Fruit fly (Drosophila melanogaster) whole organism, embryonic: ENCODE measurements around the gene SmydA-2.

Experiments used
- Ada2b ChIP-seq: fragments of 200-800 bp; sonication (Bioruptor generic); IDR thresholded peaks from 2 replicates; pipeline ENCODE4 v1.3.6; 2022; ENCODE audit warnings: missing biosample characterization, missing genetic modification characterization
- Atf-2 ChIP-seq: fragments of 200-800 bp; sonication (Bioruptor generic); optimal IDR thresholded peaks from 2 replicates; lab custom pipeline; 2016; ENCODE audit warnings: missing biosample characterization, missing genetic modification characterization
- B-H2 ChIP-seq: fragments of 200-800 bp; sonication (Bioruptor generic); optimal IDR thresholded peaks from 2 replicates; lab custom pipeline; 2018; ENCODE audit warnings: missing biosample characterization, mild to moderate bottlenecking, missing genetic modification characterization
- CG10543 ChIP-seq: fragments of 200-800 bp; sonication (Bioruptor generic); optimal IDR thresholded peaks from 3 replicates; lab custom pipeline; 2017; ENCODE audit warnings: missing biosample characterization, mild to moderate bottlenecking, missing genetic modification characterization, moderate library complexity
- CG12071 ChIP-seq: fragments of 200-800 bp; sonication (Bioruptor generic); optimal IDR thresholded peaks from 3 replicates; lab custom pipeline; 2018; ENCODE audit warnings: missing biosample characterization, mild to moderate bottlenecking, missing genetic modification characterization
- CG13287 ChIP-seq: fragments of 200-800 bp; sonication (Bioruptor generic); IDR thresholded peaks from 2 replicates; pipeline ENCODE4 v1.3.6; 2022; ENCODE audit warnings: missing biosample characterization, missing genetic modification characterization; ENCODE audit not compliant: partially characterized antibody
- CG13296 ChIP-seq: fragments of 200-800 bp; sonication (Bioruptor generic); optimal IDR thresholded peaks from 3 replicates; lab custom pipeline; 2018; ENCODE audit warnings: missing biosample characterization, mild to moderate bottlenecking, missing genetic modification characterization
- CG2116 ChIP-seq: fragments of 200-800 bp; sonication (Bioruptor generic); optimal IDR thresholded peaks from 3 replicates; lab custom pipeline; 2018; ENCODE audit warnings: missing biosample characterization, mild to moderate bottlenecking, missing genetic modification characterization
- CG2199 ChIP-seq: fragments of 200-800 bp; sonication (Bioruptor generic); IDR thresholded peaks from 3 replicates; pipeline ENCODE4 v1.3.6; 2022; ENCODE audit warnings: missing biosample characterization, missing genetic modification characterization
- CG32767 ChIP-seq: fragments of 200-800 bp; sonication (Bioruptor generic); IDR thresholded peaks from 2 replicates; pipeline ENCODE4 v1.3.6; 2022; ENCODE audit warnings: missing biosample characterization, missing genetic modification characterization
- CG32772 ChIP-seq: fragments of 200-800 bp; sonication (Bioruptor generic); IDR thresholded peaks from 2 replicates; pipeline ENCODE4 v1.3.6; 2022; ENCODE audit warnings: missing biosample characterization, missing genetic modification characterization
- CG3838 ChIP-seq: fragments of 200-800 bp; sonication (Bioruptor generic); optimal IDR thresholded peaks from 3 replicates; lab custom pipeline; 2016; ENCODE audit warnings: missing biosample characterization, missing genetic modification characterization
- CG4404 ChIP-seq: fragments of 200-800 bp; sonication (Bioruptor generic); IDR thresholded peaks from 2 replicates; pipeline ENCODE4 v1.3.6; 2022; ENCODE audit warnings: missing biosample characterization, missing genetic modification characterization
- CG4730 ChIP-seq: fragments of 200-800 bp; sonication (Bioruptor generic); IDR thresholded peaks from 2 replicates; pipeline ENCODE4 v1.3.6; 2022; ENCODE audit warnings: missing biosample characterization, missing genetic modification characterization
- CG7357 ChIP-seq: fragments of 200-800 bp; sonication (Bioruptor generic); IDR thresholded peaks from 3 replicates; pipeline ENCODE4 v1.3.6; 2022; ENCODE audit warnings: missing biosample characterization, missing genetic modification characterization
- CG7745 ChIP-seq: fragments of 200-800 bp; sonication (Bioruptor generic); optimal IDR thresholded peaks from 2 replicates; lab custom pipeline; 2018; ENCODE audit warnings: missing biosample characterization, mild to moderate bottlenecking, missing genetic modification characterization, moderate library complexity
- CG7987 ChIP-seq: fragments of 200-800 bp; sonication (Bioruptor generic); optimal IDR thresholded peaks from 2 replicates; lab custom pipeline; 2018; ENCODE audit warnings: missing biosample characterization, mild to moderate bottlenecking, missing genetic modification characterization, moderate library complexity
- CG9932 ChIP-seq: fragments of 200-800 bp; sonication (Bioruptor generic); IDR thresholded peaks from 2 replicates; pipeline ENCODE4 v1.3.6; 2022; ENCODE audit warnings: missing biosample characterization, missing genetic modification characterization
- CHES-1-like ChIP-seq: fragments of 200-800 bp; sonication (Bioruptor generic); optimal IDR thresholded peaks from 2 replicates; lab custom pipeline; 2016; ENCODE audit warnings: missing biosample characterization, missing genetic modification characterization
- Drgx ChIP-seq: fragments of 200-800 bp; sonication (Bioruptor generic); IDR thresholded peaks from 2 replicates; pipeline ENCODE4 v1.3.6; 2022; ENCODE audit warnings: missing biosample characterization, missing genetic modification characterization
- Eip74EF ChIP-seq, 2 experiments: fragments of 200-800 bp in 1 of 2; fragments of >200 bp in 1 of 2; sonication (Bioruptor generic) in 1 of 2; optimal IDR thresholded peaks; 2 replicates each; lab custom pipeline; 2017 to 2019; ENCODE audit warnings: missing biosample characterization in 2 of 2, missing genetic modification characterization in 2 of 2, mild to moderate bottlenecking in 1 of 2, moderate library complexity in 1 of 2
- Ets65A ChIP-seq: fragments of 200-800 bp; sonication (Bioruptor generic); peaks from one replicate; lab custom pipeline; 2016; ENCODE audit warnings: missing biosample characterization, missing genetic modification characterization
- GATAe ChIP-seq: fragments of 200-800 bp; sonication (Bioruptor generic); conservative IDR thresholded peaks from 2 replicates; pipeline ENCODE4 v1.3.6; 2022; ENCODE audit warnings: missing biosample characterization, missing genetic modification characterization
- Meics ChIP-seq: fragments of 200-800 bp; sonication (Bioruptor generic); optimal IDR thresholded peaks from 2 replicates; lab custom pipeline; 2017; ENCODE audit warnings: missing biosample characterization, mild to moderate bottlenecking, missing genetic modification characterization
- Opbp ChIP-seq: fragments of 200-800 bp; sonication (Bioruptor generic); IDR thresholded peaks from 3 replicates; pipeline ENCODE4 v1.3.6; 2022; ENCODE audit warnings: missing biosample characterization, missing genetic modification characterization; ENCODE audit not compliant: partially characterized antibody
- PHDP ChIP-seq: fragments of 200-800 bp; sonication (Bioruptor generic); optimal IDR thresholded peaks from 3 replicates; lab custom pipeline; 2018; ENCODE audit warnings: missing biosample characterization, mild to moderate bottlenecking, missing genetic modification characterization, moderate library complexity
- Pdp1 ChIP-seq, 2 experiments: fragments of 200-800 bp; sonication (Bioruptor generic); optimal IDR thresholded peaks; 3 replicates each; lab custom pipeline; 2016; ENCODE audit warnings: missing biosample characterization in 2 of 2, missing genetic modification characterization in 2 of 2, mild to moderate bottlenecking in 1 of 2, moderate library complexity in 1 of 2
- Sin3A ChIP-seq: fragments of >200 bp; optimal IDR thresholded peaks from 2 replicates; lab custom pipeline; 2018
- Tbp ChIP-seq: fragments of >200 bp; optimal IDR thresholded peaks from 2 replicates; lab custom pipeline; 2018; ENCODE audit warnings: missing biosample characterization, missing genetic modification characterization
- ash1 ChIP-seq: fragments of 200-800 bp; sonication (Bioruptor generic); optimal IDR thresholded peaks from 2 replicates; lab custom pipeline; 2018; ENCODE audit warnings: missing biosample characterization, mild to moderate bottlenecking, missing genetic modification characterization
- az2 ChIP-seq: fragments of 200-800 bp; sonication (Bioruptor generic); optimal IDR thresholded peaks from 3 replicates; lab custom pipeline; 2016; ENCODE audit warnings: missing biosample characterization, missing genetic modification characterization
- ci ChIP-seq: fragments of 200-800 bp; sonication (Bioruptor generic); IDR thresholded peaks from 3 replicates; pipeline ENCODE4 v1.3.6; 2022; ENCODE audit warnings: missing biosample characterization, missing genetic modification characterization
- crp ChIP-seq, 2 experiments: fragments of 200-800 bp; sonication (Bioruptor generic); optimal IDR thresholded peaks; 2 replicates in 1 of 2; 3 replicates in 1 of 2; lab custom pipeline; 2017; ENCODE audit warnings: missing biosample characterization in 2 of 2, missing genetic modification characterization in 2 of 2, mild to moderate bottlenecking in 1 of 2, moderate library complexity in 1 of 2
- dati ChIP-seq: fragments of 200-800 bp; sonication (Bioruptor generic); IDR thresholded peaks from 2 replicates; pipeline ENCODE4 v1.3.6; 2022; ENCODE audit warnings: missing biosample characterization, missing genetic modification characterization
- dpn ChIP-seq, 2 experiments: fragments of 200-800 bp; sonication (Bioruptor generic); optimal IDR thresholded peaks; 3 replicates each; lab custom pipeline; 2016; ENCODE audit warnings: missing biosample characterization in 2 of 2, missing genetic modification characterization in 2 of 2
- fd64A ChIP-seq: fragments of 200-800 bp; sonication (Bioruptor generic); optimal IDR thresholded peaks from 3 replicates; lab custom pipeline; 2018; ENCODE audit warnings: missing biosample characterization, mild to moderate bottlenecking, missing genetic modification characterization
- gce ChIP-seq: fragments of 200-800 bp; sonication (Bioruptor generic); IDR thresholded peaks from 3 replicates; pipeline ENCODE4 v1.3.6; 2022; ENCODE audit warnings: missing biosample characterization, missing genetic modification characterization
- gsb ChIP-seq: fragments of 200-800 bp; sonication (Bioruptor generic); IDR thresholded peaks from 2 replicates; pipeline ENCODE4 v1.3.6; 2022; ENCODE audit warnings: missing biosample characterization, missing genetic modification characterization
- ham ChIP-seq: fragments of 200-800 bp; sonication (Bioruptor generic); IDR thresholded peaks from 2 replicates; pipeline ENCODE4 v1.3.6; 2022; ENCODE audit warnings: missing biosample characterization, missing genetic modification characterization
- ken ChIP-seq: fragments of 200-800 bp; sonication (Bioruptor generic); IDR thresholded peaks from 3 replicates; pipeline ENCODE4 v1.3.6; 2022; ENCODE audit warnings: missing biosample characterization, missing genetic modification characterization
- lab ChIP-seq: fragments of 200-800 bp; sonication (Bioruptor generic); optimal IDR thresholded peaks from 3 replicates; lab custom pipeline; 2017; ENCODE audit warnings: missing biosample characterization, missing genetic modification characterization, mild to moderate bottlenecking, moderate library complexity, missing genetic modification reagents
- nau ChIP-seq: fragments of 200-800 bp; sonication (Bioruptor generic); optimal IDR thresholded peaks from 3 replicates; lab custom pipeline; 2017; ENCODE audit warnings: missing biosample characterization, mild to moderate bottlenecking, missing genetic modification characterization, missing genetic modification reagents
- p53 ChIP-seq: fragments of 200-800 bp; sonication (Bioruptor generic); optimal IDR thresholded peaks from 2 replicates; lab custom pipeline; 2016; ENCODE audit warnings: missing biosample characterization, missing genetic modification characterization
- peb ChIP-seq: fragments of 200-800 bp; sonication (Bioruptor generic); IDR thresholded peaks from 2 replicates; pipeline ENCODE4 v1.3.6; 2022; ENCODE audit warnings: missing biosample characterization, missing genetic modification characterization
- phol ChIP-seq: fragments of 200-800 bp; sonication (Bioruptor generic); optimal IDR thresholded peaks from 3 replicates; lab custom pipeline; 2018; ENCODE audit warnings: missing biosample characterization, mild to moderate bottlenecking, missing genetic modification characterization, moderate library complexity
- prd ChIP-seq, 3 experiments: fragments of >200 bp in 2 of 3; fragments of 200-800 bp in 1 of 3; sonication (Bioruptor generic) in 1 of 3; optimal IDR thresholded peaks in 2 of 3; IDR thresholded peaks in 1 of 3; 2 replicates in 2 of 3; 3 replicates in 1 of 3; pipeline versions ENCODE4 v1.3.6 to Lab custom; 2017 to 2022; ENCODE audit warnings: missing biosample characterization in 1 of 3, missing genetic modification characterization in 1 of 3
- rib ChIP-seq: fragments of 200-800 bp; sonication (Bioruptor generic); IDR thresholded peaks from 2 replicates; pipeline ENCODE4 v1.3.6; 2022; ENCODE audit warnings: missing biosample characterization, missing genetic modification characterization
- stc ChIP-seq: fragments of 200-800 bp; sonication (Bioruptor generic); IDR thresholded peaks from 2 replicates; pipeline ENCODE4 v1.3.6; 2022; ENCODE audit warnings: missing biosample characterization, missing genetic modification characterization
- tgo ChIP-seq: fragments of 200-800 bp; sonication (Bioruptor generic); IDR thresholded peaks from 3 replicates; pipeline ENCODE4 v1.3.6; 2022; ENCODE audit warnings: missing biosample characterization, missing genetic modification characterization
- tin ChIP-seq: fragments of 200-800 bp; sonication (Bioruptor generic); optimal IDR thresholded peaks from 3 replicates; lab custom pipeline; 2016; ENCODE audit warnings: missing biosample characterization, missing genetic modification characterization
- trem ChIP-seq: fragments of 200-800 bp; optimal IDR thresholded peaks from 3 replicates; lab custom pipeline; 2019; ENCODE audit warnings: missing biosample characterization, mild to moderate bottlenecking, missing genetic modification characterization, moderate library complexity
- vvl ChIP-seq: fragments of 200-800 bp; sonication (Bioruptor generic); IDR thresholded peaks from 2 replicates; pipeline ENCODE4 v1.3.6; 2022; ENCODE audit warnings: missing biosample characterization, missing genetic modification characterization

The SmydA-2 gene

dm6 chr3L:19018440-19018839 lies 15.4 kb upstream of the SmydA-2 start (continued):
- TF ChIP-seq Sin3A (lab: Kevin White, UChicago) (no peak), az2 (GFP tag; lab: Kevin White, UChicago) (no peak), CG12071 (no peak), CG10543 (GFP tag; lab: Kevin White, UChicago) (peak; percentile 15), phol (tag; lab: Kevin White, UChicago) (no peak), peb (GFP tag; lab: Robert Waterston, UW) (no peak), stc (GFP tag; lab: Robert Waterston, UW) (no peak), dati (GFP tag; lab: Robert Waterston, UW) (no peak), CG2116 (GFP tag; lab: Kevin White, UChicago) (no peak), lab (no peak), rib (GFP tag; lab: Robert Waterston, UW) (peak; percentile 42; the same call in 1 of the 2 replicates), ham (GFP tag; lab: Robert Waterston, UW) (no peak), gce (no peak), Ada2b (no peak), Atf-2 (GFP tag; lab: Kevin White, UChicago) (no peak), Meics (GFP tag; lab: Kevin White, UChicago) (no peak), ken (GFP tag; lab: Robert Waterston, UW) (no peak), nau (no peak), Pdp1 (GFP tag; optimal IDR thresholded peaks at IDR 0.05; lab: Kevin White, UChicago) (peak in 1 of 2 experiments; percentile 96), gsb (GFP tag; lab: Robert Waterston, UW) (no peak), CG32767 (GFP tag; lab: Robert Waterston, UW) (no peak), Ets65A (GFP tag; lab: Kevin White, UChicago) (peak; percentile 69), Drgx (GFP tag; lab: Robert Waterston, UW) (no peak), CG13287 (GFP tag; lab: Robert Waterston, UW) (no peak), trem (no peak), ash1 (GFP tag; lab: Kevin White, UChicago) (no peak), CHES-1-like (no peak), tgo (GFP tag; lab: Robert Waterston, UW) (0 out of 3 replicates have a peak, but pooled peaks have one; percentile 14), CG9932 (GFP tag; lab: Robert Waterston, UW) (peak; percentile 49), CG3838 (GFP tag; lab: Kevin White, UChicago) (no peak), Opbp (GFP tag; lab: Robert Waterston, UW) (no peak), CG2199 (GFP tag; lab: Robert Waterston, UW) (0 out of 3 replicates have a peak, but pooled peaks have one; percentile 44), CG4404 (GFP tag; lab: Robert Waterston, UW) (no peak), tin (GFP tag; lab: Kevin White, UChicago) (no peak), B-H2 (GFP tag; lab: Kevin White, UChicago) (no peak), CG4730 (GFP tag; lab: Robert Waterston, UW) (no peak), CG7745 (no peak), p53 (no peak), Eip74EF (GFP tag; optimal IDR thresholded peaks at IDR 0.05; lab: Kevin White, UChicago) (no peak), fd64A (GFP tag; lab: Kevin White, UChicago) (no peak), ci (0 out of 3 replicates have a peak, but pooled peaks have one; percentile 17), CG13296 (GFP tag; lab: Kevin White, UChicago) (no peak), prd (optimal IDR thresholded peaks at IDR 0.05; lab: Kevin White, UChicago) (no peak), prd (GFP tag; IDR thresholded peaks at IDR 0.05; lab: Robert Waterston, UW) (0 out of 3 replicates have a peak, but pooled peaks have one; percentile 11), Tbp (GFP tag; lab: Kevin White, UChicago) (no peak), dpn (GFP tag; optimal IDR thresholded peaks at IDR 0.05; lab: Kevin White, UChicago) (no peak), CG32772 (no peak), GATAe (GFP tag; lab: Robert Waterston, UW) (no peak), crp (GFP tag; optimal IDR thresholded peaks at IDR 0.05; lab: Kevin White, UChicago) (no peak), PHDP (tag; lab: Kevin White, UChicago) (no peak), vvl (GFP tag; lab: Robert Waterston, UW) (peak; percentile 51), CG7987 (GFP tag; lab: Kevin White, UChicago) (no peak), CG7357 (no peak)
